Worm (Caenorhabditis elegans) whole organism, L1 larva: Measurements from ENCODE around the gene imb-2.

ENCODE experiments used
- F16B12.6 ChIP-seq: fragments of 150-350 bp; optimal IDR thresholded peaks from 2 replicates; lab custom pipeline; 2014; ENCODE audit warnings: missing biosample characterization, missing genetic modification characterization
- alr-1 ChIP-seq: fragments of 200-800 bp; sonication (Bioruptor generic); optimal IDR thresholded peaks from 2 replicates; lab custom pipeline; 2018; ENCODE audit warnings: borderline replicate concordance, mild to moderate bottlenecking, missing genetic modification characterization, missing compliant biosample characterization
- aly-2 ChIP-seq: fragments of 150-350 bp; optimal IDR thresholded peaks from 2 replicates; lab custom pipeline; 2014; ENCODE audit warnings: missing biosample characterization, missing genetic modification characterization
- blmp-1 ChIP-seq: fragments of 150-350 bp; optimal IDR thresholded peaks from 2 replicates; lab custom pipeline; 2014; ENCODE audit warnings: missing biosample characterization, missing genetic modification characterization
- ceh-8 ChIP-seq: fragments of 200-800 bp; sonication (Bioruptor generic); optimal IDR thresholded peaks from 2 replicates; lab custom pipeline; 2018; ENCODE audit warnings: mild to moderate bottlenecking, missing genetic modification characterization, moderate library complexity, missing compliant biosample characterization
- ceh-82 ChIP-seq, 3 experiments: fragments of 150-350 bp in 1 of 3; sonication (generic microtip) in 2 of 3; optimal IDR thresholded peaks; 2 replicates each; lab custom pipeline; 2014 to 2017; ENCODE audit warnings: missing biosample characterization in 3 of 3, missing genetic modification characterization in 3 of 3
- dsc-1 ChIP-seq: sonication (generic microtip); optimal IDR thresholded peaks from 2 replicates; lab custom pipeline; 2016; ENCODE audit warnings: mild to moderate bottlenecking, missing genetic modification characterization, missing compliant biosample characterization
- efl-1 ChIP-seq, 4 experiments: fragments of 150-350 bp; optimal IDR thresholded peaks in 3 of 4; peaks in 1 of 4; 1 replicate in 1 of 4; 2 replicates in 3 of 4; lab custom pipeline; 2014; ENCODE audit warnings: missing biosample characterization in 2 of 4, missing genetic modification characterization in 2 of 4, missing genetic modification reagents in 2 of 4
- efl-3 ChIP-seq: fragments of 200-800 bp; sonication (Bioruptor generic); optimal IDR thresholded peaks from 2 replicates; lab custom pipeline; 2018; ENCODE audit warnings: mild to moderate bottlenecking, missing genetic modification characterization, missing compliant biosample characterization
- egl-13 ChIP-seq: sonication (generic microtip); optimal IDR thresholded peaks from 2 replicates; lab custom pipeline; 2016; ENCODE audit warnings: missing genotype, missing genetic modification reagents, missing genetic modification characterization, missing compliant biosample characterization
- egl-27 ChIP-seq, 2 experiments: fragments of 150-350 bp in 1 of 2; sonication (generic microtip); optimal IDR thresholded peaks; 3 replicates each; lab custom pipeline; 2017 to 2018; ENCODE audit warnings: missing biosample characterization in 2 of 2, missing genetic modification characterization in 2 of 2, missing genetic modification reagents in 2 of 2
- elt-2 ChIP-seq: sonication (generic microtip); optimal IDR thresholded peaks from 2 replicates; lab custom pipeline; 2016; ENCODE audit warnings: missing genetic modification characterization, mild to moderate bottlenecking, inconsistent platforms, missing compliant biosample characterization, missing genetic modification reagents
- hlh-17 ChIP-seq: fragments of 200-800 bp; sonication (Bioruptor generic); optimal IDR thresholded peaks from 2 replicates; lab custom pipeline; 2018; ENCODE audit warnings: missing genetic modification characterization, mild to moderate bottlenecking, missing compliant biosample characterization, moderate library complexity, borderline replicate concordance
- hlh-4 ChIP-seq: sonication (generic microtip); optimal IDR thresholded peaks from 2 replicates; lab custom pipeline; 2016; ENCODE audit warnings: mild to moderate bottlenecking, missing genetic modification characterization, missing compliant biosample characterization
- hpl-2 ChIP-seq: fragments of 150-350 bp; optimal IDR thresholded peaks from 2 replicates; lab custom pipeline; 2014; ENCODE audit warnings: missing biosample characterization, missing genetic modification reagents, missing genetic modification characterization
- irx-1 ChIP-seq: sonication (generic microtip); optimal IDR thresholded peaks from 2 replicates; lab custom pipeline; 2016; ENCODE audit warnings: missing genetic modification characterization, missing compliant biosample characterization
- isw-1 ChIP-seq: fragments of 200-800 bp; sonication (Bioruptor generic); IDR thresholded peaks from 2 replicates; pipeline ENCODE4 v1.3.6; 2022; ENCODE audit warnings: missing genetic modification characterization, missing compliant biosample characterization
- lin-14 ChIP-seq: fragments of 200-800 bp; sonication (Bioruptor generic); optimal IDR thresholded peaks from 2 replicates; lab custom pipeline; 2018; ENCODE audit warnings: mild to moderate bottlenecking, missing genetic modification characterization, moderate library complexity, missing compliant biosample characterization
- lin-35 ChIP-seq, 2 experiments: fragments of 150-350 bp; optimal IDR thresholded peaks; 2 replicates each; lab custom pipeline; 2014; ENCODE audit warnings: missing biosample characterization in 2 of 2, missing genetic modification characterization in 2 of 2, missing genetic modification reagents in 2 of 2
- lin-39 ChIP-seq: fragments of 150-350 bp; optimal IDR thresholded peaks from 2 replicates; lab custom pipeline; 2014; ENCODE audit warnings: missing biosample characterization, missing genetic modification reagents, missing genetic modification characterization
- lir-3 ChIP-seq: sonication (generic microtip); optimal IDR thresholded peaks from 2 replicates; lab custom pipeline; 2016; ENCODE audit warnings: mild to moderate bottlenecking, missing genetic modification characterization, moderate library complexity, missing compliant biosample characterization; ENCODE audit not compliant: poor library complexity
- mdl-1 ChIP-seq, 2 experiments: fragments of 150-350 bp; optimal IDR thresholded peaks; 2 replicates each; lab custom pipeline; 2014 to 2017; ENCODE audit warnings: missing biosample characterization in 2 of 2, missing genetic modification characterization in 2 of 2, inconsistent platforms in 1 of 2
- nhr-20 ChIP-seq: sonication (generic microtip); optimal IDR thresholded peaks from 2 replicates; lab custom pipeline; 2016; ENCODE audit warnings: mild to moderate bottlenecking, missing genetic modification characterization, missing compliant biosample characterization
- nhr-237 ChIP-seq: fragments of 150-350 bp; optimal IDR thresholded peaks from 2 replicates; lab custom pipeline; 2014; ENCODE audit warnings: missing biosample characterization, missing genetic modification characterization
- nhr-71 ChIP-seq: sonication (generic microtip); optimal IDR thresholded peaks from 2 replicates; lab custom pipeline; 2016; ENCODE audit warnings: mild to moderate bottlenecking, missing genetic modification characterization, moderate library complexity, missing compliant biosample characterization
- nhr-77 ChIP-seq: fragments of 150-350 bp; optimal IDR thresholded peaks from 2 replicates; lab custom pipeline; 2014; ENCODE audit warnings: missing biosample characterization, missing genetic modification characterization
- nhr-85 ChIP-seq: sonication (generic microtip); peaks from one replicate; lab custom pipeline; 2016; ENCODE audit warnings: missing genetic modification characterization, inconsistent platforms, missing compliant biosample characterization
- nhr-90 ChIP-seq: sonication (generic microtip); optimal IDR thresholded peaks from 2 replicates; lab custom pipeline; 2016; ENCODE audit warnings: mild to moderate bottlenecking, missing genetic modification characterization, missing compliant biosample characterization; ENCODE audit not compliant: poor library complexity
- pqm-1 ChIP-seq: sonication (generic microtip); optimal IDR thresholded peaks from 3 replicates; lab custom pipeline; 2017; ENCODE audit warnings: missing biosample characterization, missing genetic modification characterization
- snu-23 ChIP-seq: sonication (generic microtip); optimal IDR thresholded peaks from 2 replicates; lab custom pipeline; 2016; ENCODE audit warnings: missing genetic modification characterization, missing compliant biosample characterization
- sptf-1 ChIP-seq: fragments of 150-350 bp; optimal IDR thresholded peaks from 2 replicates; lab custom pipeline; 2014; ENCODE audit warnings: missing biosample characterization, missing genetic modification characterization
- swsn-7 ChIP-seq: sonication (generic microtip); optimal IDR thresholded peaks from 2 replicates; lab custom pipeline; 2016; ENCODE audit warnings: missing genetic modification characterization, missing compliant biosample characterization
- unc-98 ChIP-seq: fragments of 200-800 bp; sonication (Bioruptor generic); IDR thresholded peaks from 2 replicates; pipeline ENCODE4 v1.3.6; 2022; ENCODE audit warnings: missing genetic modification characterization, missing compliant biosample characterization
- vab-15 ChIP-seq: sonication (generic microtip); optimal IDR thresholded peaks from 2 replicates; lab custom pipeline; 2017; ENCODE audit warnings: missing genotype, mild to moderate bottlenecking, missing genetic modification characterization, missing compliant biosample characterization
- xbp-1 ChIP-seq: sonication (generic microtip); optimal IDR thresholded peaks from 2 replicates; lab custom pipeline; 2016; ENCODE audit warnings: missing genetic modification characterization, missing compliant biosample characterization

Gene imb-2

DNA sequence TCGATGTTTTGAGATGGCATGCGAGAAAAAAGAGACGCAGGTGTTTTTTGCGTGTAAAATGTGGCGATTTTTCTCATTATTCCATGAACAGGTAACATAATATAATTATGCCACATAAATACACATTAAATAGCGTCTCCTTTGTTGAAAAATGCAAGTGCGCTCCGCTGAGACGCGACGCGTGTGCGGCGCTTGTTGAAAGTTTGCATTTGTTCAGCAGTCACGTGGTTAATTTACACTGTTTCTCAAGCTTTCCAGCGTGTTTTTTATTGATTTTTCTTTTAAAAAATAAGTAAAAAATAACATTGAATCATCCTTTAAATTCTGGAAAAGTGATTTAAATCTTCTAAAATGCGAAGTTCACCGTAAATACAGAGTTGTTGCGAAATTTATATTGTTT, 34.1 kb downstream of the imb-2 start (continued):
- no peak for TF ChIP-seq efl-3 (GFP tag; lab: Kevin White, UChicago)

DNA sequence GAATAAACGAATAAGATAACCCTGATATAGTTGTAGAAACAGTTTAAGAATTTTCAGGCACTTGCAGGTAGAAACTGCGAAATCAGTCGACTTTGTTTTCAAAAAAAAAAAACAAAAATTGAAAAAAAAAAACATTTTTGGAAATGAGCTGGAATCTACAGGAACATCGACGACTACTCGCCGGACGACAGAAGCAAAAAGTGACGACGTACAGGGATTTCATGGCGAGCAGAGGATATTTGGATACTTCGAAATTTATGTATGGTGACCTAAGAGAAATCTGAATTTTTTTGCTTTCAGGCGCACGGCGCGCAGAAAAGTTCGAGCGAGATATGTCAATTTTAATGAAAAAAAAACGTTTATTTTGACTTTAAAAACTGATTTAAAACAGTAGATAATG, 35.6 kb downstream of the imb-2 start:
- TF ChIP-seq snu-23 (GFP tag; lab: Kevin White, UChicago) (no peak), xbp-1 (tag; lab: Kevin White, UChicago) (no peak), lir-3 (no peak), lin-14 (GFP tag; lab: Kevin White, UChicago) (no peak), ceh-82 (tag; optimal IDR thresholded peaks at IDR 0.05; lab: Kevin White, UChicago) (no peak), pqm-1 (tag; lab: Kevin White, UChicago) (no peak), swsn-7 (no peak), hlh-4 (tag; lab: Kevin White, UChicago) (no peak), nhr-237 (no peak), nhr-90 (tag; lab: Kevin White, UChicago) (no peak), hlh-17 (GFP tag; lab: Kevin White, UChicago) (no peak), vab-15 (tag; lab: Kevin White, UChicago) (no peak), sptf-1 (tag; lab: Kevin White, UChicago) (no peak), hpl-2 (GFP tag; lab: Kevin White, UChicago) (no peak), nhr-71 (tag; lab: Kevin White, UChicago) (no peak), isw-1 (GFP tag; lab: Robert Waterston, UW) (no peak), nhr-20 (tag; lab: Kevin White, UChicago) (no peak)
- TF ChIP-seq, all 84 proteins: peak for 0

- no peak for TF ChIP-seq alr-1 (tag; lab: Kevin White, UChicago)
- TF ChIP-seq hlh-4 (tag; lab: Kevin White, UChicago) = no peak
- TF ChIP-seq efl-1 (optimal IDR thresholded peaks at IDR 0.05; lab: Kevin White, UChicago) = no peak
- peak in 1 of 2 experiments; percentile 76 for TF ChIP-seq efl-1 (GFP tag; optimal IDR thresholded peaks at IDR 0.05 in 1 of 2; lab: Kevin White, UChicago)
- TF ChIP-seq lin-39 (tag; lab: Kevin White, UChicago) = no peak
- TF ChIP-seq irx-1 (tag; lab: Kevin White, UChicago) = no peak
- TF ChIP-seq unc-98 (GFP tag; lab: Robert Waterston, UW) = no peak
- TF ChIP-seq mdl-1 (tag; optimal IDR thresholded peaks at IDR 0.05; lab: Kevin White, UChicago) = no peak
- TF ChIP-seq ceh-8 = no peak
- no peak for TF ChIP-seq nhr-71 (tag; lab: Kevin White, UChicago)
- TF ChIP-seq efl-3 (GFP tag; lab: Kevin White, UChicago) = no peak
- TF ChIP-seq blmp-1 = peak; percentile 4
- no peak for TF ChIP-seq dsc-1 (tag; lab: Kevin White, UChicago)
- no peak for TF ChIP-seq egl-13
- no peak for TF ChIP-seq F16B12.6
- TF ChIP-seq aly-2 (tag; lab: Kevin White, UChicago) = no peak
- peak; percentile 10 for TF ChIP-seq elt-2 (tag; lab: Kevin White, UChicago)
- no peak for TF ChIP-seq egl-27 (tag; optimal IDR thresholded peaks at IDR 0.05; lab: Kevin White, UChicago)
- TF ChIP-seq nhr-237 = no peak
- no peak for TF ChIP-seq sptf-1 (tag; lab: Kevin White, UChicago)
- no peak for TF ChIP-seq nhr-77 (tag; lab: Kevin White, UChicago)
- peak in 1 of 2 experiments; percentile 32 for TF ChIP-seq lin-35 (GFP tag; optimal IDR thresholded peaks at IDR 0.05; lab: Kevin White, UChicago)
- no peak for TF ChIP-seq vab-15 (tag; lab: Kevin White, UChicago)
- TF ChIP-seq nhr-85 (tag; lab: Kevin White, UChicago) = no peak
Observed at ce11 chrII:14404266-14404665, 38.8 kb downstream of the imb-2 start.
